In genomic region chr3R:21111046-21111480, dm6 we compare ENCODE assay signal across 1 fruit fly cellular context.
TF ChIP-seq lines count a peak whose summit lies in the region.

Rab11 (plus strand) TSS chr3R:21111408.

TF ChIP-seq in whole organism, embryonic, 481 proteins besides CTCF, POLR2A, EP300 and RAD21 (continued from another document):
- TF ChIP-seq CG3726 (GFP tag; IDR thresholded peaks at IDR 0.05; lab: Robert Waterston, UW) = no peak
- no peak for TF ChIP-seq eyg (GFP tag; optimal IDR thresholded peaks at IDR 0.05; lab: Kevin White, UChicago)
- peak; percentile 58 for TF ChIP-seq CG15514 (GFP tag; optimal IDR thresholded peaks at IDR 0.05; lab: Kevin White, UChicago)
